Worm (Caenorhabditis elegans) whole organism, L3 larva: ENCODE data around the gene hrg-9.

Source experiments
- daf-12 ChIP-seq: fragments of 150-350 bp; optimal IDR thresholded peaks from 2 replicates; lab custom pipeline; 2014; ENCODE audit warnings: missing biosample characterization, missing genetic modification reagents, missing genetic modification characterization
- egl-27 ChIP-seq: sonication (generic microtip); optimal IDR thresholded peaks from 4 replicates; lab custom pipeline; 2017; ENCODE audit warnings: missing biosample characterization, missing genetic modification reagents, missing genetic modification characterization
- elt-1 ChIP-seq: fragments of 150-350 bp; optimal IDR thresholded peaks from 2 replicates; lab custom pipeline; 2014; ENCODE audit warnings: missing biosample characterization, missing genetic modification characterization
- jun-1 ChIP-seq: fragments of 150-350 bp; optimal IDR thresholded peaks from 2 replicates; lab custom pipeline; 2014; ENCODE audit warnings: missing biosample characterization, missing genetic modification reagents, missing genetic modification characterization
- lin-15B ChIP-seq: fragments of 150-350 bp; optimal IDR thresholded peaks from 2 replicates; lab custom pipeline; 2014; ENCODE audit warnings: missing biosample characterization, missing genetic modification characterization
- lin-39 ChIP-seq: fragments of 150-350 bp; optimal IDR thresholded peaks from 2 replicates; lab custom pipeline; 2018; ENCODE audit warnings: missing biosample characterization, missing genetic modification reagents, missing genetic modification characterization
- nhr-11 ChIP-seq: fragments of 150-350 bp; optimal IDR thresholded peaks from 2 replicates; lab custom pipeline; 2014; ENCODE audit warnings: missing biosample characterization, missing genetic modification characterization
- nhr-12 ChIP-seq: fragments of 150-350 bp; optimal IDR thresholded peaks from 2 replicates; lab custom pipeline; 2014; ENCODE audit warnings: missing biosample characterization, missing genetic modification characterization
- nhr-237 ChIP-seq: fragments of 150-350 bp; optimal IDR thresholded peaks from 2 replicates; lab custom pipeline; 2014; ENCODE audit warnings: missing biosample characterization, missing genetic modification characterization
- nhr-67 ChIP-seq: fragments of 150-350 bp; optimal IDR thresholded peaks from 2 replicates; lab custom pipeline; 2014; ENCODE audit warnings: missing biosample characterization, missing genetic modification characterization
- pha-4 ChIP-seq: fragments of 150-350 bp; optimal IDR thresholded peaks from 2 replicates; lab custom pipeline; 2014; ENCODE audit warnings: missing biosample characterization, missing genetic modification reagents, missing genetic modification characterization

DNA sequence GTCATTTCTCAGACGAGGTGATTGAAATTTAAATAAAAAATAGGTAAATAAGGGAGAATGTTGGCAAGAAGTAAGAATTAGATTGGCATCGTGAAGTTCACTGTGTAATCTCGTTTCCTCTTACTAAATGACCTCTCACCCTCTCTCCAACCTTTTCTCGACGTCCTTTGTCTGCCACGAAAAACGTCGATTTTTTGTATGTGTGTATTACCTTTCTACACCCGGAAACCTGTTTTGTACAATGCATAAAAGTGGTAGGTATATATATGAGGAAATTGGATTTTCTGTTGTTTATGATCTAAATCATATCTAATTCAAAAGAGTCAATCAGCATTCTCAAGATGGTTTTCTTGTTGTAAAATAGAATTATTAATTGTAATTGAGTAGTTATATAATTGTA, 29.7 kb upstream of the hrg-9 start, which contains the start of the genes F15B9.11 and dsl-7:
- TF ChIP-seq nhr-11 (tag; lab: Kevin White, UChicago) (no peak), daf-12 (tag; lab: Kevin White, UChicago) (no peak), nhr-67 (tag; lab: Kevin White, UChicago) (no peak), jun-1 (tag; lab: Kevin White, UChicago) (no peak), lin-39 (tag; lab: Kevin White, UChicago) (no peak), elt-1 (tag; lab: Kevin White, UChicago) (peak; percentile 17), lin-15B (tag; lab: Kevin White, UChicago) (no peak), egl-27 (tag; lab: Kevin White, UChicago) (no peak), nhr-12 (tag; lab: Kevin White, UChicago) (no peak), pha-4 (tag; lab: Kevin White, UChicago) (no peak), nhr-237 (no peak)
